Fruit fly (Drosophila melanogaster): ENCODE data around the gene robl37BC.

The robl37BC gene

dm6 chr2L:18984158-18984557, 26.5 kb upstream of the robl37BC start:
- TF ChIP-seq CG8478 (optimal IDR thresholded peaks at IDR 0.05) (no peak), CTCF (optimal IDR thresholded peaks at IDR 0.05) (no peak)

dm6 chr2L:18985201-18986124, 25.2 kb upstream of the robl37BC start:
- no peak for TF ChIP-seq CG8478 (optimal IDR thresholded peaks at IDR 0.05)
- no peak for TF ChIP-seq CTCF (optimal IDR thresholded peaks at IDR 0.05)

- TF ChIP-seq CTCF (optimal IDR thresholded peaks at IDR 0.05), result no peak
- no peak for TF ChIP-seq CG8478 (optimal IDR thresholded peaks at IDR 0.05)
These were observed 24.6 kb upstream of the robl37BC start for dm6 chr2L:18986125-18986498.

dm6 chr2L:18987078-18987895, 23.4 kb upstream of the robl37BC start, which contains the start of the genes Swip-1 and EMC5:
Swip-1 (minus strand) TSS chr2L:18987280.
EMC5 (plus strand) TSS chr2L:18987707.
- no peak for TF ChIP-seq CG8478 (optimal IDR thresholded peaks at IDR 0.05)
- no peak for TF ChIP-seq CTCF (optimal IDR thresholded peaks at IDR 0.05)

- TF ChIP-seq CG8478 (optimal IDR thresholded peaks at IDR 0.05), result no peak
- TF ChIP-seq CTCF (optimal IDR thresholded peaks at IDR 0.05), result no peak
These were observed 20.5 kb upstream of the robl37BC start, which contains the start of gene CG15170 for dm6 chr2L:18990133-18990532. CG15170 (minus strand) TSS chr2L:18990233.

dm6 chr2L:18990720-18991119, 19.9 kb upstream of the robl37BC start, which contains the start of gene CG15169:
CG15169 (plus strand) TSS chr2L:18991020.
- TF ChIP-seq CG8478 (optimal IDR thresholded peaks at IDR 0.05) (no peak), CTCF (optimal IDR thresholded peaks at IDR 0.05) (no peak)

dm6 chr2L:18992196-18992595, 18.5 kb upstream of the robl37BC start, which contains the start of gene CG46465:
CG46465 (plus strand) TSS chr2L:18992496.
- TF ChIP-seq CTCF (optimal IDR thresholded peaks at IDR 0.05) (no peak), CG8478 (optimal IDR thresholded peaks at IDR 0.05) (no peak)

- no peak for TF ChIP-seq CTCF (optimal IDR thresholded peaks at IDR 0.05)
- no peak for TF ChIP-seq CG8478 (optimal IDR thresholded peaks at IDR 0.05)
These were observed 14.8 kb upstream of the robl37BC start, which contains the start of gene CG10650 for dm6 chr2L:18995660-18996417. CG10650 (minus strand) TSS chr2L:18995934.

- TF ChIP-seq CG8478 (optimal IDR thresholded peaks at IDR 0.05) (no peak), CTCF (optimal IDR thresholded peaks at IDR 0.05) (no peak)
These were observed 13.5 kb upstream of the robl37BC start, which contains the start of gene CG31792 for dm6 chr2L:18997148-18997547. CG31792 (plus strand) TSS chr2L:18997448.

dm6 chr2L:19002468-19002867, 8.2 kb upstream of the robl37BC start:
- TF ChIP-seq CTCF (optimal IDR thresholded peaks at IDR 0.05) (no peak), CG8478 (optimal IDR thresholded peaks at IDR 0.05) (no peak)

dm6 chr2L:19002959-19003371, 7.7 kb upstream of the robl37BC start, which contains the start of gene CG31793:
CG31793 (plus strand) TSS chr2L:19003367.
- TF ChIP-seq CG8478 (optimal IDR thresholded peaks at IDR 0.05), result no peak
- TF ChIP-seq CTCF (optimal IDR thresholded peaks at IDR 0.05), result no peak

dm6 chr2L:19009130-19009529, 1.5 kb upstream of the robl37BC start, which contains the start of gene RpL30:
RpL30 (minus strand) TSS chr2L:19009306.
- TF ChIP-seq CTCF (optimal IDR thresholded peaks at IDR 0.05) (peak; percentile 75 to 83), CG8478 (optimal IDR thresholded peaks at IDR 0.05) (no peak)

- TF ChIP-seq CTCF (optimal IDR thresholded peaks at IDR 0.05) (no peak), CG8478 (optimal IDR thresholded peaks at IDR 0.05) (no peak)
These were observed 629 bp upstream of the robl37BC start for dm6 chr2L:19010037-19010436.

- no peak for TF ChIP-seq CTCF (optimal IDR thresholded peaks at IDR 0.05)
- TF ChIP-seq CG8478 (optimal IDR thresholded peaks at IDR 0.05), result no peak
These were observed 1.4 kb downstream of the robl37BC start for dm6 chr2L:19011895-19012645.
